Fruit fly (Drosophila melanogaster): ENCODE results near the gene CG15803.

CG15803 gene

dm6 chr3R:18310766-18311367 lies 49.7 kb downstream of the CG15803 start:
- no peak for TF ChIP-seq noc (tag; optimal IDR thresholded peaks at IDR 0.05)

- no peak for TF ChIP-seq noc (tag; optimal IDR thresholded peaks at IDR 0.05)
These were observed 50.6 kb downstream of the CG15803 start for dm6 chr3R:18309910-18310309.

- TF ChIP-seq noc (tag; optimal IDR thresholded peaks at IDR 0.05), result no peak
These were observed 57.8 kb downstream of the CG15803 start, which contains the start of gene CG7126 for dm6 chr3R:18302749-18303148. Gene CG7126, minus strand, starts transcription at chr3R:18302849.

dm6 chr3R:18301569-18301968 lies 59.0 kb downstream of the CG15803 start, which contains the start of gene Polr1E:
Gene Polr1E, minus strand, starts transcription at chr3R:18301728.
- TF ChIP-seq noc (tag; optimal IDR thresholded peaks at IDR 0.05), result no peak

dm6 chr3R:18298900-18299321 lies 61.6 kb downstream of the CG15803 start, which contains the start of gene Dlc90F:
Gene Dlc90F, plus strand, starts transcription at chr3R:18299229.
- peak; percentile 6 for TF ChIP-seq noc (tag; optimal IDR thresholded peaks at IDR 0.05)

- TF ChIP-seq noc (tag; optimal IDR thresholded peaks at IDR 0.05), result peak; percentile 30
These were observed 62.1 kb downstream of the CG15803 start for dm6 chr3R:18298298-18298899.

dm6 chr3R:18297444-18298297 lies 62.9 kb downstream of the CG15803 start:
- no peak for TF ChIP-seq noc (tag; optimal IDR thresholded peaks at IDR 0.05)

- no peak for TF ChIP-seq noc (tag; optimal IDR thresholded peaks at IDR 0.05)
These were observed 63.8 kb downstream of the CG15803 start for dm6 chr3R:18296737-18297136.

- no peak for TF ChIP-seq noc (tag; optimal IDR thresholded peaks at IDR 0.05)
These were observed 64.4 kb downstream of the CG15803 start for dm6 chr3R:18296084-18296483.

- TF ChIP-seq noc (tag; optimal IDR thresholded peaks at IDR 0.05), result no peak
These were observed 65.1 kb downstream of the CG15803 start for dm6 chr3R:18295262-18295944.

dm6 chr3R:18294488-18294887 lies 66.0 kb downstream of the CG15803 start:
- TF ChIP-seq noc (tag; optimal IDR thresholded peaks at IDR 0.05), result no peak

dm6 chr3R:18292371-18292770 lies 68.2 kb downstream of the CG15803 start:
- TF ChIP-seq noc (tag; optimal IDR thresholded peaks at IDR 0.05), result no peak

- TF ChIP-seq noc (tag; optimal IDR thresholded peaks at IDR 0.05), result peak; percentile 62
These were observed 68.7 kb downstream of the CG15803 start for dm6 chr3R:18291831-18292230.

dm6 chr3R:18288677-18289076 lies 71.9 kb downstream of the CG15803 start, which contains the start of gene CG7131:
Gene CG7131, minus strand, starts transcription at chr3R:18288777.
- no peak for TF ChIP-seq noc (tag; optimal IDR thresholded peaks at IDR 0.05)

dm6 chr3R:18283441-18283840 lies 77.1 kb downstream of the CG15803 start, which contains the start of the genes CG14312 and CG8064:
Gene CG14312, minus strand, starts transcription at chr3R:18283528.
Gene CG8064, plus strand, starts transcription at chr3R:18283660.
- TF ChIP-seq noc (tag; optimal IDR thresholded peaks at IDR 0.05), result no peak

Data from whole organism, larva.